Worm (Caenorhabditis elegans) whole organism, young adult: ENCODE data around the gene nep-9.

Source experiments
- B0261.1 ChIP-seq: sonication (generic microtip); optimal IDR thresholded peaks from 2 replicates; lab custom pipeline; 2016; ENCODE audit warnings: mild to moderate bottlenecking, missing genetic modification characterization, moderate library complexity, missing compliant biosample characterization
- C17E4.6 ChIP-seq: fragments of 200-800 bp; sonication (Bioruptor generic); IDR thresholded peaks from 2 replicates; pipeline ENCODE4 v1.3.6; 2022; ENCODE audit warnings: missing genetic modification reagents, missing genetic modification characterization, missing compliant biosample characterization
- F23B12.7 ChIP-seq: sonication (generic microtip); optimal IDR thresholded peaks from 2 replicates; lab custom pipeline; 2017; ENCODE audit warnings: missing genetic modification characterization, mild to moderate bottlenecking, missing compliant biosample characterization, antibody characterized with exemption, moderate library complexity; ENCODE audit not compliant: insufficient read depth
- F33H1.4 ChIP-seq: fragments of 200-800 bp; sonication (Bioruptor generic); IDR thresholded peaks from 2 replicates; pipeline ENCODE4 v1.3.6; 2022; ENCODE audit warnings: missing genetic modification reagents, missing genetic modification characterization, missing compliant biosample characterization
- F39B2.1 ChIP-seq: fragments of 200-800 bp; sonication (Bioruptor generic); IDR thresholded peaks from 2 replicates; pipeline ENCODE4 v1.3.6; 2022; ENCODE audit warnings: missing genetic modification reagents, missing genetic modification characterization, missing compliant biosample characterization
- F52B5.7 ChIP-seq: sonication (generic microtip); optimal IDR thresholded peaks from 2 replicates; lab custom pipeline; 2016; ENCODE audit warnings: mild to moderate bottlenecking, missing genetic modification characterization, missing compliant biosample characterization
- F57A8.1 ChIP-seq: fragments of 200-800 bp; sonication (Bioruptor generic); optimal IDR thresholded peaks from 2 replicates; lab custom pipeline; 2018; ENCODE audit warnings: mild to moderate bottlenecking, missing genetic modification characterization, moderate library complexity, missing compliant biosample characterization
- F57C9.4 ChIP-seq: sonication (generic microtip); optimal IDR thresholded peaks from 2 replicates; lab custom pipeline; 2017; ENCODE audit warnings: mild to moderate bottlenecking, missing genetic modification characterization, missing compliant biosample characterization
- K12H6.12 ChIP-seq: fragments of 200-800 bp; sonication (Bioruptor generic); optimal IDR thresholded peaks from 2 replicates; lab custom pipeline; 2018; ENCODE audit warnings: mild to moderate bottlenecking, missing genetic modification characterization, missing compliant biosample characterization
- Y53F4B.3 ChIP-seq: fragments of 200-800 bp; sonication (Bioruptor generic); IDR thresholded peaks from 2 replicates; pipeline ENCODE4 v1.3.6; 2022; ENCODE audit warnings: missing genetic modification reagents, missing genetic modification characterization, missing compliant biosample characterization
- Y53G8AR.9 ChIP-seq: fragments of 200-800 bp; sonication (Bioruptor generic); conservative IDR thresholded peaks from 2 replicates; pipeline ENCODE4 v1.3.6; 2022; ENCODE audit warnings: missing genetic modification reagents, missing genetic modification characterization, missing compliant biosample characterization
- aptf-3 ChIP-seq: fragments of 200-800 bp; sonication (Bioruptor generic); IDR thresholded peaks from 2 replicates; pipeline ENCODE4 v1.3.6; 2022; ENCODE audit warnings: missing genetic modification characterization, missing compliant biosample characterization
- attf-5 ChIP-seq: fragments of 200-800 bp; sonication (Bioruptor generic); optimal IDR thresholded peaks from 2 replicates; lab custom pipeline; 2018; ENCODE audit warnings: mild to moderate bottlenecking, missing genetic modification characterization, missing compliant biosample characterization
- attf-6 ChIP-seq: fragments of 200-800 bp; sonication (Bioruptor generic); IDR thresholded peaks from 2 replicates; pipeline ENCODE4 v1.3.6; 2022; ENCODE audit warnings: missing genetic modification reagents, missing genetic modification characterization, missing compliant biosample characterization
- bed-2 ChIP-seq: fragments of 200-800 bp; sonication (Bioruptor generic); IDR thresholded peaks from 2 replicates; pipeline ENCODE4 v1.3.6; 2022; ENCODE audit warnings: missing genetic modification reagents, missing genetic modification characterization, missing compliant biosample characterization
- cebp-1 ChIP-seq, 2 experiments: fragments of 200-800 bp in 1 of 2; sonication (Bioruptor generic) in 1 of 2; sonication (generic microtip) in 1 of 2; IDR thresholded peaks in 1 of 2; optimal IDR thresholded peaks in 1 of 2; 2 replicates each; pipeline versions ENCODE4 v1.3.6 to Lab custom; 2017 to 2022; ENCODE audit warnings: missing compliant biosample characterization in 2 of 2, missing genetic modification characterization in 2 of 2, mild to moderate bottlenecking in 1 of 2, missing genetic modification reagents in 1 of 2, moderate library complexity in 1 of 2
- cebp-2 ChIP-seq: fragments of 200-800 bp; sonication (Bioruptor generic); IDR thresholded peaks from 2 replicates; pipeline ENCODE4 v1.3.6; 2022; ENCODE audit warnings: missing genetic modification characterization, missing compliant biosample characterization
- ceh-27 ChIP-seq: fragments of 200-800 bp; sonication (Bioruptor generic); optimal IDR thresholded peaks from 2 replicates; lab custom pipeline; 2018; ENCODE audit warnings: mild to moderate bottlenecking, missing genetic modification characterization, moderate library complexity, missing compliant biosample characterization
- ceh-40 ChIP-seq: fragments of 200-800 bp; sonication (Bioruptor generic); IDR thresholded peaks from 2 replicates; pipeline ENCODE4 v1.3.6; 2022; ENCODE audit warnings: missing genetic modification characterization, missing compliant biosample characterization
- ceh-58 ChIP-seq: fragments of 200-800 bp; sonication (Bioruptor generic); IDR thresholded peaks from 2 replicates; pipeline ENCODE4 v1.3.6; 2022; ENCODE audit warnings: missing genetic modification characterization, missing compliant biosample characterization
- dpff-1 ChIP-seq: sonication (generic microtip); optimal IDR thresholded peaks from 2 replicates; lab custom pipeline; 2017; ENCODE audit warnings: mild to moderate bottlenecking, missing genetic modification characterization, missing compliant biosample characterization
- dpl-1 ChIP-seq: fragments of 150-350 bp; optimal IDR thresholded peaks from 2 replicates; lab custom pipeline; 2014; ENCODE audit warnings: missing biosample characterization, missing genetic modification reagents, missing genetic modification characterization
- efl-1 ChIP-seq: fragments of 150-350 bp; optimal IDR thresholded peaks from 2 replicates; lab custom pipeline; 2014; ENCODE audit warnings: missing biosample characterization, missing genetic modification reagents, missing genetic modification characterization
- fkh-3 ChIP-seq: sonication (generic microtip); optimal IDR thresholded peaks from 2 replicates; lab custom pipeline; 2016; ENCODE audit warnings: mild to moderate bottlenecking, missing genetic modification characterization, missing compliant biosample characterization
- hlh-26 ChIP-seq: fragments of 200-800 bp; sonication (Bioruptor generic); conservative IDR thresholded peaks from 2 replicates; pipeline ENCODE4 v1.3.6; 2022; ENCODE audit warnings: missing genetic modification reagents, missing genetic modification characterization, missing compliant biosample characterization
- hmg-1.2 ChIP-seq: fragments of 200-800 bp; sonication (Bioruptor generic); IDR thresholded peaks from 2 replicates; pipeline ENCODE4 v1.3.6; 2022; ENCODE audit warnings: missing genetic modification reagents, missing genetic modification characterization, missing compliant biosample characterization
- lin-54 ChIP-seq: fragments of 200-800 bp; sonication (Bioruptor generic); optimal IDR thresholded peaks from 2 replicates; lab custom pipeline; 2018; ENCODE audit warnings: mild to moderate bottlenecking, missing genetic modification characterization, missing compliant biosample characterization
- lir-1 ChIP-seq: fragments of 200-800 bp; sonication (Bioruptor generic); conservative IDR thresholded peaks from 2 replicates; pipeline ENCODE4 v1.3.6; 2022; ENCODE audit warnings: missing genetic modification reagents, missing genetic modification characterization, missing compliant biosample characterization
- madf-6 ChIP-seq: fragments of 200-800 bp; sonication (Bioruptor generic); IDR thresholded peaks from 2 replicates; pipeline ENCODE4 v1.3.6; 2022; ENCODE audit warnings: missing genetic modification reagents, missing genetic modification characterization, missing compliant biosample characterization
- madf-8 ChIP-seq: fragments of 200-800 bp; sonication (Bioruptor generic); conservative IDR thresholded peaks from 2 replicates; pipeline ENCODE4 v1.3.6; 2022; ENCODE audit warnings: missing genetic modification reagents, missing genetic modification characterization, missing compliant biosample characterization
- nfya-1 ChIP-seq: sonication (generic microtip); optimal IDR thresholded peaks from 2 replicates; lab custom pipeline; 2017; ENCODE audit warnings: antibody characterized with exemption, missing compliant biosample characterization, missing genetic modification characterization, borderline replicate concordance; ENCODE audit not compliant: insufficient read depth
- nfyb-1 ChIP-seq: fragments of 200-800 bp; sonication (Bioruptor generic); IDR thresholded peaks from 2 replicates; pipeline ENCODE4 v1.3.6; 2022; ENCODE audit warnings: missing genetic modification reagents, missing genetic modification characterization, missing compliant biosample characterization
- nhr-179 ChIP-seq: sonication (generic microtip); optimal IDR thresholded peaks from 2 replicates; lab custom pipeline; 2016; ENCODE audit warnings: mild to moderate bottlenecking, missing genetic modification characterization, missing compliant biosample characterization
- rec-8 ChIP-seq, 2 experiments: sonication (generic microtip); optimal IDR thresholded peaks; 2 replicates each; lab custom pipeline; 2016; ENCODE audit warnings: mild to moderate bottlenecking in 2 of 2, missing genetic modification characterization in 2 of 2, missing genetic modification reagents in 2 of 2, missing genotype in 2 of 2, missing biosample characterization in 1 of 2, missing compliant biosample characterization in 1 of 2, moderate library complexity in 1 of 2
- snpc-1.1 ChIP-seq: sonication (generic microtip); optimal IDR thresholded peaks from 2 replicates; lab custom pipeline; 2017; ENCODE audit warnings: missing genetic modification characterization, mild to moderate bottlenecking, missing compliant biosample characterization, antibody characterized with exemption, moderate library complexity, missing genotype, missing genetic modification reagents; ENCODE audit not compliant: insufficient read depth
- snpc-4 ChIP-seq, 5 experiments: fragments of 150-350 bp in 1 of 5; sonication (generic microtip) in 4 of 5; optimal IDR thresholded peaks; 2 replicates each; lab custom pipeline; 2014 to 2018; ENCODE audit warnings: missing genetic modification characterization in 5 of 5, missing biosample characterization in 3 of 5, antibody characterized with exemption in 2 of 5, mild to moderate bottlenecking in 2 of 5, missing compliant biosample characterization in 2 of 5, missing genotype in 2 of 5, moderate library complexity in 2 of 5, missing genetic modification reagents in 1 of 5
- somi-1 ChIP-seq: fragments of 200-800 bp; sonication (Bioruptor generic); optimal IDR thresholded peaks from 2 replicates; lab custom pipeline; 2018; ENCODE audit warnings: mild to moderate bottlenecking, missing genetic modification characterization, missing compliant biosample characterization
- tbx-9 ChIP-seq: sonication (generic microtip); optimal IDR thresholded peaks from 2 replicates; lab custom pipeline; 2016; ENCODE audit warnings: borderline replicate concordance, missing genetic modification characterization, inconsistent platforms, missing compliant biosample characterization
- zim-3 ChIP-seq: sonication (generic microtip); optimal IDR thresholded peaks from 2 replicates; lab custom pipeline; 2017; ENCODE audit warnings: mild to moderate bottlenecking, missing genetic modification characterization, moderate library complexity, missing compliant biosample characterization
- ztf-18 ChIP-seq: sonication (generic microtip); optimal IDR thresholded peaks from 2 replicates; lab custom pipeline; 2016; ENCODE audit warnings: missing genotype, mild to moderate bottlenecking, missing genetic modification characterization, missing compliant biosample characterization
- ztf-26 ChIP-seq: sonication (generic microtip); optimal IDR thresholded peaks from 2 replicates; lab custom pipeline; 2017; ENCODE audit warnings: missing genetic modification characterization, missing compliant biosample characterization
- ztf-6 ChIP-seq: fragments of 200-800 bp; sonication (Bioruptor generic); IDR thresholded peaks from 2 replicates; pipeline ENCODE4 v1.3.6; 2022; ENCODE audit warnings: missing genetic modification reagents, missing genetic modification characterization, missing compliant biosample characterization

The nep-9 gene

DNA sequence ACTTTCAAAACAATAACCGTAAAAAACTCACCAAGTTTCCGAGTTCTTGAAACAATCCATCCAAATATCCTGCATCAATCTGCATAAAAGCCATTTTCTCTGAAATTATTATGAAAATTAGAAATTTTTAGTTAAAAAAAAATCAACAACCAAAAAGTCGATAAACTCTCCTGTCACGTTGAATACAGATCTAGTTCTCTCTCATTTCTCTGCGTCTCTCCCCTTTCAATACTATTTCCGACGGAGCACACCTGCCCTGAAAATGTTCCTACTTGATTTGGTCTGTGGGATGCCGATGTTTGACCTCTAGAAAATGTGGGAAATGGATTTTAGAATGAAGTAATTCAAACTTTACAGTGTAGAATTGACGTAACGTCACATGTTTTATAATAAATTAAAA is 11.6 kb downstream of the nep-9 start, which contains the start of gene T06D4.6:
TSS of gene T06D4.6 (minus strand) at position 101 of the 400 bp plus-strand sequence.
- TF ChIP-seq C17E4.6 (no peak), ztf-26 (tag; lab: Kevin White, UChicago) (no peak), madf-8 (GFP tag; lab: Robert Waterston, UW) (no peak), lir-1 (GFP tag; lab: Robert Waterston, UW) (no peak), hmg-1.2 (peak; percentile 52; the same call in 1 of the 2 replicates), hlh-26 (no peak), nfyb-1 (GFP tag; lab: Robert Waterston, UW) (no peak)
- TF ChIP-seq, all 124 proteins: peak for 1

DNA sequence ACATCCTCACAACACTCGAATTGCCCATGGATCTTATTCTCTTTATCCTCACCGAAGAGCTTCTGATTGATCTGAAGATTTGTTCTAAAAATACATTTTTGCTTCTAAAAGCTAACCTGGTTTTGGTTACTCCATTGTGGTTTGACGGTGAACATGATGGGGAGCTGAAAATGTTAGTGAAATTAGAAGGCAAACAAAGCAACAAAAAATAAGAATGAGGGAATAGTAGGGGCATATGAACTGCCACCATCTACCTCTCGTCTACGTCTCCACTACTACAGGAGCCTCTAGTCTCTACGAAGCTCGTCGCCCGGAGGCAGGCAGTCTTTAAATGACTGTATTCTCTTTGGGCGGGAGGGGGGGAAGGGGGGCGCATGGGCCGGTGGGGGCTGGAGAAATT is 13.4 kb downstream of the nep-9 start, which contains the start of gene T06D4.2:
TSS of gene T06D4.2 (minus strand) at position 170 of the 400 bp plus-strand sequence.
- no peak for TF ChIP-seq nfya-1
- no peak for TF ChIP-seq ceh-27 (GFP tag; lab: Kevin White, UChicago)
- no peak for TF ChIP-seq K12H6.12
- TF ChIP-seq Y53G8AR.9 (GFP tag; lab: Robert Waterston, UW) = no peak
- TF ChIP-seq C17E4.6 = no peak
- TF ChIP-seq efl-1 (GFP tag; lab: Kevin White, UChicago) = no peak
- no peak for TF ChIP-seq hlh-26
- TF ChIP-seq lin-54 (GFP tag; lab: Kevin White, UChicago) = no peak
- TF ChIP-seq snpc-4 (GFP tag; optimal IDR thresholded peaks at IDR 0.05; lab: Kevin White, UChicago) = no peak
- TF ChIP-seq snpc-4 (tag; optimal IDR thresholded peaks at IDR 0.05; lab: Kevin White, UChicago) = no peak

DNA sequence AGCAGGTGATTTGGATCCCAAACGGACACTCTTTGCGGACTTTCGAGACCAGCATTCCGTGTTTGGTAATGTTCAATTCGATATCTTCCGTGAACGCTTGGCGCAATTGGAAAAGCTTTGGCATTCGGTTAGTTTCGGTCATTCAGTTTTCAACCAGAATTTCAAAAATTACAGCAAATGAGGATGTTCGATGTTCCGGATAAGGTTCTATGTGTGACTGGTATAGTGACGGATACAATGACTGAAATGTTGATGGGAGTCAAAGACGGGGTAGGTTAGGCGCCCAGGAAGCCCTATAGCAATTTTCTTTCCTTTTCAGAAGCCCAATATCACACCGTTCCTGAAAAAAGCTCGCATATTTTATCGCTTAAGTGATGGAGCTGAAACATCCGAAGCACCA is 16.0 kb downstream of the nep-9 start:
- TF ChIP-seq attf-6 (GFP tag; lab: Robert Waterston, UW) = no peak
- no peak for TF ChIP-seq ztf-6 (GFP tag; lab: Robert Waterston, UW)
- TF ChIP-seq ceh-58 (GFP tag; lab: Robert Waterston, UW) = no peak
- TF ChIP-seq zim-3 (tag; lab: Kevin White, UChicago) = no peak
- TF ChIP-seq madf-6 = no peak
- TF ChIP-seq bed-2 (GFP tag; lab: Robert Waterston, UW) = no peak
- no peak for TF ChIP-seq attf-5 (GFP tag; lab: Kevin White, UChicago)
- TF ChIP-seq dpff-1 = no peak
- TF ChIP-seq tbx-9 (tag; lab: Kevin White, UChicago) = no peak
- no peak for TF ChIP-seq rec-8 (tag; optimal IDR thresholded peaks at IDR 0.05; lab: Kevin White, UChicago)
- TF ChIP-seq, all 124 proteins: peak for 0

- peak; percentile 12 for TF ChIP-seq snpc-1.1 (tag; lab: Kevin White, UChicago)
- no peak for TF ChIP-seq zim-3 (tag; lab: Kevin White, UChicago)
- peak; percentile 1 for TF ChIP-seq dpl-1 (GFP tag; lab: Kevin White, UChicago)
- no peak for TF ChIP-seq F57C9.4 (tag; lab: Kevin White, UChicago)
- TF ChIP-seq F39B2.1 (GFP tag; lab: Robert Waterston, UW) = no peak
- TF ChIP-seq fkh-3 = no peak
- TF ChIP-seq bed-2 (GFP tag; lab: Robert Waterston, UW) = no peak
- TF ChIP-seq ztf-18 = no peak
- TF ChIP-seq madf-6 = peak; percentile 69
- TF ChIP-seq attf-6 (GFP tag; lab: Robert Waterston, UW) = no peak
- TF ChIP-seq aptf-3 (GFP tag; lab: Robert Waterston, UW) = no peak
- TF ChIP-seq nhr-179 (tag; lab: Kevin White, UChicago) = no peak
- peak; percentile 76 for TF ChIP-seq madf-8 (GFP tag; lab: Robert Waterston, UW)
- TF ChIP-seq cebp-2 (GFP tag; lab: Robert Waterston, UW) = no peak
- no peak for TF ChIP-seq F23B12.7 (tag; lab: Kevin White, UChicago)
- TF ChIP-seq efl-1 (GFP tag; lab: Kevin White, UChicago) = peak; percentile 80
- no peak for TF ChIP-seq somi-1 (GFP tag; lab: Kevin White, UChicago)
- no peak for TF ChIP-seq cebp-1 (GFP tag; IDR thresholded peaks at IDR 0.05; lab: Robert Waterston, UW)
- no peak for TF ChIP-seq cebp-1 (tag; optimal IDR thresholded peaks at IDR 0.05; lab: Kevin White, UChicago)
- TF ChIP-seq F52B5.7 (tag; lab: Kevin White, UChicago) = no peak
- TF ChIP-seq Y53F4B.3 (GFP tag; lab: Robert Waterston, UW) = no peak
- TF ChIP-seq ceh-40 (GFP tag; lab: Robert Waterston, UW) = no peak
- no peak for TF ChIP-seq B0261.1
- no peak for TF ChIP-seq F33H1.4 (GFP tag; lab: Robert Waterston, UW)
- no peak for TF ChIP-seq F57A8.1 (GFP tag; lab: Kevin White, UChicago)
Observed at ce11 chrII:3381510-3381909, 17.6 kb downstream of the nep-9 start, which contains the start of gene T06D4.1. Gene T06D4.1, plus strand, starts transcription at chrII:3381830.
